Worm (Caenorhabditis elegans): ENCODE measurements around the gene psd-1.

psd-1 gene

DNA sequence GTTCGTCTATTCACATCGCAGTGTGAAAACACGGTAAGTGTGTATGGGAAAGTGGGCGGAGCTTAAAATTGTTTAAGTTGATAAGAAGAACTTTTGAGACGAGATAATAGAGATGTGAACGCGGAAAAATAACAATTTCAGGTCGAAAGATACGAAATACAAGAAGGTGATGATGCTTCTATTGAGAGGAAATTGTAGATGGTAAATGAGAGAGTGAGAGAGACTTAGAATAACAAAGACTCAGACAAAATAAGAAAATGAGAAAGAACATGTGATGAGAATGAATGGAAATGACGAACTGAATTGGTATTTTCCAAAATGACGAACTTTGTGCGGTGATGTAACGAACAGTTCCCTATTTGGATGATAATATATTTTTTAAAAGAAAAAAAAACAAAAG, 4.1 kb downstream of the psd-1 start:
- TF ChIP-seq hmbx-1 (tag; optimal IDR thresholded peaks at IDR 0.05) (no peak), ets-7 (tag; optimal IDR thresholded peaks at IDR 0.05) (no peak), B0310.2 (tag; optimal IDR thresholded peaks at IDR 0.05) (no peak), tra-4 (tag; optimal IDR thresholded peaks at IDR 0.05) (no peak), F13C5.2 (tag; optimal IDR thresholded peaks at IDR 0.05) (no peak)

DNA sequence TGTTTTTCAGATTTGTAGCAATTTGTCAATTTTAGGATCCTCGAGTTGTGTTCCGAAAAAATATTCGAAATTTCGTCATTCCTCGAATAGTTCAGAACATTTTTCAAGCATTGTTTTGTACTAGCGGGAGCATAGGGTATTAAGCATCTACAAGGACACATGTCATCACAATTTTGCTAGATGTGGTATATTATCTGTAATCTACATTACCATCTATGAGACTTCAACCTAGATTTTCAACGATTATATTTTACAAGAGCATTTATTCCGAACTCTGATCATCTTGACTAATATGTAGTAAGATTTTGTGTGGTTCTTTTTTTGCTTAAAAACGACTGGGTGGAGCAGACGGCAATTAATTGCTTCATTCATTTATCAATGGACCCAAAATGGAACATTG, 12.2 kb downstream of the psd-1 start:
- TF ChIP-seq ama-1 (optimal IDR thresholded peaks at IDR 0.05) (no peak), hnd-1 (tag; optimal IDR thresholded peaks at IDR 0.05) (no peak)

DNA sequence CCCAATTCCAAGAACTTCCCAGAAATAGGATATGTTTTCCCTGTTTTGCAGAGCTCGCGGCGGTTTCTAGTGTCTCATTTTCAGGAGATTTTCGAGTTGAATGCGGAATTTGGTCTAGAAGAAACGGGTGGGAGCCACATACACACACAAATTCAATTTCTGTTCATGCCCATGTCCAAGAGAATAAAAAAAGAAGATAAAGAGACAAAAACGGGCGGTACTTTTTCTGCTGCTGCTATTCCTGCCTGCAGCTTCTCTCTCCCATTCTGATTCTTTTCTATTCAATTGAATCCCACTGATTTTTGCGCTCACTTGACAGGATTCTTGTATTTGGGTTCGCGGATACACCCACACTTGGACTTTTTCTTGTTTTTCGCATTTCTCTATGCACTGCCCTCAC, 12.6 kb downstream of the psd-1 start:
- no peak for TF ChIP-seq ceh-13 (GFP tag; optimal IDR thresholded peaks at IDR 0.05)
- TF ChIP-seq pes-1 (GFP tag; IDR thresholded peaks at IDR 0.05), result no peak
- no peak for TF ChIP-seq ets-7 (tag; optimal IDR thresholded peaks at IDR 0.05)
- TF ChIP-seq hnd-1 (tag; optimal IDR thresholded peaks at IDR 0.05), result no peak
- TF ChIP-seq tbx-11 (GFP tag; IDR thresholded peaks at IDR 0.05), result no peak
- no peak for TF ChIP-seq ama-1 (optimal IDR thresholded peaks at IDR 0.05)
- no peak for TF ChIP-seq aly-1 (tag; optimal IDR thresholded peaks at IDR 0.05)
- no peak for TF ChIP-seq B0310.2 (tag; optimal IDR thresholded peaks at IDR 0.05)
- no peak for TF ChIP-seq scrt-1 (GFP tag; IDR thresholded peaks at IDR 0.05)
- TF ChIP-seq tra-4 (tag; optimal IDR thresholded peaks at IDR 0.05), result no peak
- no peak for TF ChIP-seq sea-1 (GFP tag; conservative IDR thresholded peaks at IDR 0.05)
- no peak for TF ChIP-seq hmg-4 (GFP tag; optimal IDR thresholded peaks at IDR 0.05)
- no peak for TF ChIP-seq ceh-36 (tag; optimal IDR thresholded peaks at IDR 0.05)
- no peak for TF ChIP-seq tbx-37 (GFP tag; conservative IDR thresholded peaks at IDR 0.05)
- no peak for TF ChIP-seq hmbx-1 (tag; optimal IDR thresholded peaks at IDR 0.05)
- no peak for TF ChIP-seq flt-1 (GFP tag; IDR thresholded peaks at IDR 0.05)
- TF ChIP-seq F13C5.2 (tag; optimal IDR thresholded peaks at IDR 0.05), result no peak

DNA sequence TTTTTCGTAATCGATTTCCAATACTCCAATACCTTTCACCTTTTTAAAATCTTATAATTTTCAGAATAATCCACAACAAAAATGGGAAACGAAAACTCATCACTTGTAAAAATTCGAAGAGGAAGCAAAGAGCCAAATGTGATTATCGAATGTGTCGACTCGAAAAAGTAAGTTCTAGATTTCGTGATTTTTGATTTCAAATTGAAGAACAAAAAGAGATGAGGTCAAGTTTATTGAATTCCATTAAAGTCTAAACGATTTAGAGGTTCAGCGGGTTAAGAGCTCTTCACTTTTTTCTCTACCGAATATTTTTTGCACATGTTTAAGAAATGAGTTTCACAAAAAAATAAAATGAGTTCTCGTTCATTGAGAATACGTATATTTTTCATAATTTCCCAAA, 16.3 kb downstream of the psd-1 start, which contains the start of gene B0361.4:
Gene B0361.4 (plus strand): TSS at position 61 of the 400 bp plus-strand sequence.
- TF ChIP-seq sea-1 (GFP tag; conservative IDR thresholded peaks at IDR 0.05), result no peak
- no peak for TF ChIP-seq ets-7 (tag; optimal IDR thresholded peaks at IDR 0.05)
- TF ChIP-seq flt-1 (GFP tag; IDR thresholded peaks at IDR 0.05), result no peak
- TF ChIP-seq ceh-36 (tag; optimal IDR thresholded peaks at IDR 0.05), result no peak
- no peak for TF ChIP-seq scrt-1 (GFP tag; IDR thresholded peaks at IDR 0.05)
- TF ChIP-seq aly-1 (tag; optimal IDR thresholded peaks at IDR 0.05), result no peak
- no peak for TF ChIP-seq tbx-37 (GFP tag; conservative IDR thresholded peaks at IDR 0.05)
- no peak for TF ChIP-seq ceh-13 (GFP tag; optimal IDR thresholded peaks at IDR 0.05)
- TF ChIP-seq pes-1 (GFP tag; IDR thresholded peaks at IDR 0.05), result no peak
- TF ChIP-seq hmbx-1 (tag; optimal IDR thresholded peaks at IDR 0.05), result no peak
- no peak for TF ChIP-seq tra-4 (tag; optimal IDR thresholded peaks at IDR 0.05)
- TF ChIP-seq hmg-4 (GFP tag; optimal IDR thresholded peaks at IDR 0.05), result no peak
- TF ChIP-seq ama-1 (optimal IDR thresholded peaks at IDR 0.05), result no peak
- no peak for TF ChIP-seq tbx-11 (GFP tag; IDR thresholded peaks at IDR 0.05)
- no peak for TF ChIP-seq B0310.2 (tag; optimal IDR thresholded peaks at IDR 0.05)
- TF ChIP-seq hnd-1 (tag; optimal IDR thresholded peaks at IDR 0.05), result no peak
- no peak for TF ChIP-seq F13C5.2 (tag; optimal IDR thresholded peaks at IDR 0.05)

DNA sequence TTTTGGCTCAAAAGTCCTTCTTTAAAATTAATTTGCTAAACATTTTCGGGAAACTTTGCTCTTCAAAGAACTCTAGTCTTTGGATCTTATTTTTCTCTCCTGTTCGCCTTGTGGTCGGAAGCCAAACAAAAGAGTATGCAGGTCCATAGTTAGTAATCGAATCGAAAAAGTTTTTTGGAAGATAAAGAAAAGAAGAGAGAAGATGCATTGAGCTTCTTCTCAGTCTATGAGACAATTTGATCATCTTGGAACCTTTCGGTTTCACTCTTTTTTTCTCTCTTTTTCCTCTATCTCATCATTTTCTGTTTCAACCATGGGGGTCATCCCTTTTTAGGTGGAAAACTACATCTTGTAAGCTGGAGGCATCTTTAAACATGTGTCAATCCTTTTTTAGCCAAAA, 21.5 kb downstream of the psd-1 start:
- no peak for TF ChIP-seq flt-1 (GFP tag; IDR thresholded peaks at IDR 0.05)
- TF ChIP-seq aly-1 (tag; optimal IDR thresholded peaks at IDR 0.05), result no peak
- TF ChIP-seq ceh-13 (GFP tag; optimal IDR thresholded peaks at IDR 0.05), result no peak
- no peak for TF ChIP-seq F13C5.2 (tag; optimal IDR thresholded peaks at IDR 0.05)
- no peak for TF ChIP-seq tbx-11 (GFP tag; IDR thresholded peaks at IDR 0.05)
- TF ChIP-seq ceh-36 (tag; optimal IDR thresholded peaks at IDR 0.05), result no peak

DNA sequence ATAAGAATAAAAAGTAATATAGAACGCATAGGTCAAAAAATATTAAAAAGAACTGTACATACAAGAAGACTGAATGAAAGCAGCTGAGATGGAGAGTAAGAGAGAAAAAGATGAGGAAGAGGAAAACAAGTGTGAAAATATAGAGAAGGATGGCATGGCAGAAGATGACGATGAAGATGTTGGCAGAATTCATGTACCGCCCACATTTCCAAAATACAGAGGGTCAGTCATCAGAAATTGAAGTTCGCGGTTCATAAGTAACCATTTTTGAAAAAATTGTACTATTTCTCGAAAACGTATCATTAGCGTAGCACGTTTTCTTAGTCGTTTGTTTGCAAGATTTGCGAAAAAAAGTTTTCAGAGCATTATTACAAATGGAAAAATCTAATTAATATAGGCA, 27.5 kb downstream of the psd-1 start, which contains the start of gene zmp-6:
Gene zmp-6 (minus strand): TSS at position 101 of the 400 bp plus-strand sequence.
- TF ChIP-seq ceh-36 (tag; optimal IDR thresholded peaks at IDR 0.05) (no peak), hmg-4 (GFP tag; optimal IDR thresholded peaks at IDR 0.05) (no peak), tra-4 (tag; optimal IDR thresholded peaks at IDR 0.05) (no peak), aly-1 (tag; optimal IDR thresholded peaks at IDR 0.05) (no peak), ceh-13 (GFP tag; optimal IDR thresholded peaks at IDR 0.05) (no peak), scrt-1 (GFP tag; IDR thresholded peaks at IDR 0.05) (no peak), ets-7 (tag; optimal IDR thresholded peaks at IDR 0.05) (no peak), flt-1 (GFP tag; IDR thresholded peaks at IDR 0.05) (no peak), hnd-1 (tag; optimal IDR thresholded peaks at IDR 0.05) (no peak), ama-1 (optimal IDR thresholded peaks at IDR 0.05) (no peak), hmbx-1 (tag; optimal IDR thresholded peaks at IDR 0.05) (no peak), pes-1 (GFP tag; IDR thresholded peaks at IDR 0.05) (no peak), tbx-11 (GFP tag; IDR thresholded peaks at IDR 0.05) (no peak), tbx-37 (GFP tag; conservative IDR thresholded peaks at IDR 0.05) (no peak), F13C5.2 (tag; optimal IDR thresholded peaks at IDR 0.05) (no peak), sea-1 (GFP tag; conservative IDR thresholded peaks at IDR 0.05) (no peak)

DNA sequence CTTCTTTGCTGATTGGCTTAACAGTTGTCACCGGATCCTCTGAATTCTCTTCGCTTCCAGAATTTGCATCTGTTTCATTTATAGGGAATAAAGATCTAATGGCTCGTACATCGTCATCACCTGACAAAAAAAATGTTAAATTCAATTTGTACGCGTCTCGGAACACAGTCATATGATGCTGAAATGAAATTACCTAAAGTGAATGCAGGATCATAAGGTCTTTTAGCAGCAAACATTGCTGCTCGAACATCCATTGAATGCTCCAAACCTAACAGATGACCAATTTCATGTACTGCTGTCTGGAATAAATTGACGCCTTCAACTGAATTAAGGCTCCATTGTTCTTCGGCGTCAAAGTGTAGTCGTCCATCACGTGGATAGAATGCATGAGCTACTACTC, 28.8 kb downstream of the psd-1 start:
- no peak for TF ChIP-seq tra-4 (tag; optimal IDR thresholded peaks at IDR 0.05)
- no peak for TF ChIP-seq F13C5.2 (tag; optimal IDR thresholded peaks at IDR 0.05)
- no peak for TF ChIP-seq ceh-36 (tag; optimal IDR thresholded peaks at IDR 0.05)
- no peak for TF ChIP-seq ceh-13 (GFP tag; optimal IDR thresholded peaks at IDR 0.05)
- TF ChIP-seq scrt-1 (GFP tag; IDR thresholded peaks at IDR 0.05), result no peak
- TF ChIP-seq hmg-4 (GFP tag; optimal IDR thresholded peaks at IDR 0.05), result no peak
- no peak for TF ChIP-seq tbx-37 (GFP tag; conservative IDR thresholded peaks at IDR 0.05)
- no peak for TF ChIP-seq hmbx-1 (tag; optimal IDR thresholded peaks at IDR 0.05)
- TF ChIP-seq tbx-11 (GFP tag; IDR thresholded peaks at IDR 0.05), result no peak
- TF ChIP-seq B0310.2 (tag; optimal IDR thresholded peaks at IDR 0.05), result no peak
- TF ChIP-seq hnd-1 (tag; optimal IDR thresholded peaks at IDR 0.05), result no peak
- TF ChIP-seq sea-1 (GFP tag; conservative IDR thresholded peaks at IDR 0.05), result no peak
- TF ChIP-seq pes-1 (GFP tag; IDR thresholded peaks at IDR 0.05), result no peak
- no peak for TF ChIP-seq ama-1 (optimal IDR thresholded peaks at IDR 0.05)
- TF ChIP-seq ets-7 (tag; optimal IDR thresholded peaks at IDR 0.05), result no peak
- no peak for TF ChIP-seq aly-1 (tag; optimal IDR thresholded peaks at IDR 0.05)
- TF ChIP-seq flt-1 (GFP tag; IDR thresholded peaks at IDR 0.05), result no peak

DNA sequence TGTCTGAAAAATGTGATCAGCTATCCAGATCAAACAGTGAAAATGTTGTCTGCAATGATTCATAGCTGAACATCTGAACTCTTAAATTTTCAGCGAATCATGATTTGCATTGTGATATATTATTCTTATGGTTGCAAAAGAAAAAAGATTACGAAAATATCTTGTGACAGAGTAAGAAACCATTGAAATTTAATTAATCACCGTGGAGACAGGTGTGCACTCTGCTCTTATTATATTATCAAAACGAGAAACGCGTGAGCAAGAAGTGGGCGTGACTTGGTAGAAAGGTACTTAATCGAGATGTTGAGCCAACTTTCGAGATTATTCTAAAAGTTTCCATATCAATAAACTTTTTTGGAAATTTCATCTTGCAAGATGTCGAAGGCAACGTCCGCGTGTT, 32.2 kb downstream of the psd-1 start, which contains the start of gene osm-10:
Gene osm-10 (plus strand): TSS at position 293 of the 400 bp plus-strand sequence.
- TF ChIP-seq tbx-11 (GFP tag; IDR thresholded peaks at IDR 0.05), result no peak
- no peak for TF ChIP-seq aly-1 (tag; optimal IDR thresholded peaks at IDR 0.05)
- TF ChIP-seq hnd-1 (tag; optimal IDR thresholded peaks at IDR 0.05), result no peak
- no peak for TF ChIP-seq ets-7 (tag; optimal IDR thresholded peaks at IDR 0.05)
- TF ChIP-seq hmg-4 (GFP tag; optimal IDR thresholded peaks at IDR 0.05), result no peak
- TF ChIP-seq ceh-36 (tag; optimal IDR thresholded peaks at IDR 0.05), result no peak
- TF ChIP-seq hmbx-1 (tag; optimal IDR thresholded peaks at IDR 0.05), result no peak
- no peak for TF ChIP-seq tbx-37 (GFP tag; conservative IDR thresholded peaks at IDR 0.05)
- no peak for TF ChIP-seq scrt-1 (GFP tag; IDR thresholded peaks at IDR 0.05)
- no peak for TF ChIP-seq sea-1 (GFP tag; conservative IDR thresholded peaks at IDR 0.05)
- no peak for TF ChIP-seq flt-1 (GFP tag; IDR thresholded peaks at IDR 0.05)
- no peak for TF ChIP-seq tra-4 (tag; optimal IDR thresholded peaks at IDR 0.05)
- TF ChIP-seq F13C5.2 (tag; optimal IDR thresholded peaks at IDR 0.05), result no peak

Measured in whole organism, early embryonic.